Worm (Caenorhabditis elegans) whole organism, late embryonic: ENCODE results near the gene C50D2.1.
"Not testable (repeated sequence)": the region's sequence is repeated elsewhere in the genome, so short reads cannot be mapped to it uniquely, and the experiment has no call there.

Source experiments
- C08G9.2 ChIP-seq: sonication (generic microtip); optimal IDR thresholded peaks from 2 replicates; lab custom pipeline; 2016; ENCODE audit warnings: mild to moderate bottlenecking, missing genetic modification characterization, moderate library complexity, missing compliant biosample characterization
- F13H6.1 ChIP-seq: sonication (generic microtip); optimal IDR thresholded peaks from 2 replicates; lab custom pipeline; 2016; ENCODE audit warnings: missing genetic modification characterization, missing compliant biosample characterization
- K02D7.2 ChIP-seq: sonication (generic microtip); optimal IDR thresholded peaks from 2 replicates; lab custom pipeline; 2017; ENCODE audit warnings: mild to moderate bottlenecking, missing genetic modification characterization, missing compliant biosample characterization
- ama-1 ChIP-seq: fragments of 150-350 bp; optimal IDR thresholded peaks from 2 replicates; lab custom pipeline; 2014
- ceh-2 ChIP-seq: sonication (generic microtip); optimal IDR thresholded peaks from 2 replicates; lab custom pipeline; 2016; ENCODE audit warnings: missing genotype, missing genetic modification characterization, missing compliant biosample characterization
- ceh-31 ChIP-seq: sonication (generic microtip); optimal IDR thresholded peaks from 2 replicates; lab custom pipeline; 2016; ENCODE audit warnings: missing genetic modification characterization, missing compliant biosample characterization
- ceh-45 ChIP-seq: fragments of 200-800 bp; sonication (Bioruptor generic); IDR thresholded peaks from 2 replicates; pipeline ENCODE4 v1.3.6; 2022; ENCODE audit warnings: missing genetic modification reagents, missing genetic modification characterization, missing compliant biosample characterization
- ceh-6 ChIP-seq: fragments of 200-800 bp; sonication (Bioruptor generic); optimal IDR thresholded peaks from 2 replicates; lab custom pipeline; 2018; ENCODE audit warnings: mild to moderate bottlenecking, missing genetic modification characterization, missing compliant biosample characterization
- che-1 ChIP-seq: sonication (generic microtip); optimal IDR thresholded peaks from 2 replicates; lab custom pipeline; 2016; ENCODE audit warnings: mild to moderate bottlenecking, missing genetic modification characterization, missing compliant biosample characterization
- ets-4 ChIP-seq: sonication (generic microtip); optimal IDR thresholded peaks from 2 replicates; lab custom pipeline; 2016; ENCODE audit warnings: missing genetic modification characterization, missing compliant biosample characterization
- eyg-1 ChIP-seq: sonication (generic microtip); optimal IDR thresholded peaks from 2 replicates; lab custom pipeline; 2016; ENCODE audit warnings: missing genotype, missing genetic modification characterization, missing compliant biosample characterization
- fax-1 ChIP-seq: sonication (generic microtip); optimal IDR thresholded peaks from 2 replicates; lab custom pipeline; 2016; ENCODE audit warnings: missing genotype, missing genetic modification characterization, missing compliant biosample characterization
- fkh-6 ChIP-seq: sonication (generic microtip); optimal IDR thresholded peaks from 2 replicates; lab custom pipeline; 2016; ENCODE audit warnings: missing genetic modification characterization, missing compliant biosample characterization
- gmeb-2 ChIP-seq: sonication (generic microtip); optimal IDR thresholded peaks from 2 replicates; lab custom pipeline; 2016; ENCODE audit warnings: missing genetic modification characterization, inconsistent platforms, missing compliant biosample characterization
- hlh-13 ChIP-seq: fragments of 200-800 bp; sonication (Bioruptor generic); optimal IDR thresholded peaks from 2 replicates; lab custom pipeline; 2018; ENCODE audit warnings: mild to moderate bottlenecking, missing genetic modification characterization, missing compliant biosample characterization
- hlh-15 ChIP-seq: sonication (generic microtip); optimal IDR thresholded peaks from 2 replicates; lab custom pipeline; 2016; ENCODE audit warnings: missing genetic modification characterization, missing compliant biosample characterization
- hlh-8 ChIP-seq: sonication (generic microtip); optimal IDR thresholded peaks from 2 replicates; lab custom pipeline; 2016; ENCODE audit warnings: missing genotype, missing genetic modification characterization, missing compliant biosample characterization
- lin-11 ChIP-seq: fragments of 200-800 bp; sonication (Bioruptor generic); optimal IDR thresholded peaks from 2 replicates; lab custom pipeline; 2018; ENCODE audit warnings: mild to moderate bottlenecking, missing genetic modification characterization, missing compliant biosample characterization
- madf-2 ChIP-seq: sonication (generic microtip); optimal IDR thresholded peaks from 2 replicates; lab custom pipeline; 2017; ENCODE audit warnings: missing genetic modification characterization, missing compliant biosample characterization
- npax-4 ChIP-seq: sonication (generic microtip); optimal IDR thresholded peaks from 2 replicates; lab custom pipeline; 2016; ENCODE audit warnings: missing genetic modification characterization, missing compliant biosample characterization
- odd-2 ChIP-seq: sonication (generic microtip); optimal IDR thresholded peaks from 2 replicates; lab custom pipeline; 2017; ENCODE audit warnings: antibody characterized with exemption, mild to moderate bottlenecking, missing genetic modification characterization, missing compliant biosample characterization
- pha-4 ChIP-seq: fragments of 150-350 bp; optimal IDR thresholded peaks from 2 replicates; lab custom pipeline; 2018; ENCODE audit warnings: missing biosample characterization, missing genetic modification reagents, missing genetic modification characterization
- pros-1 ChIP-seq: fragments of 150-350 bp; optimal IDR thresholded peaks from 2 replicates; lab custom pipeline; 2014; ENCODE audit warnings: missing biosample characterization, missing genetic modification reagents, missing genetic modification characterization
- syd-9 ChIP-seq: sonication (generic microtip); optimal IDR thresholded peaks from 2 replicates; lab custom pipeline; 2016; ENCODE audit warnings: mild to moderate bottlenecking, missing genetic modification characterization, moderate library complexity, missing compliant biosample characterization
- tbx-2 ChIP-seq: sonication (generic microtip); optimal IDR thresholded peaks from 2 replicates; lab custom pipeline; 2016; ENCODE audit warnings: missing genetic modification characterization, missing compliant biosample characterization
- unc-3 ChIP-seq, 2 experiments: fragments of 200-800 bp in 1 of 2; sonication (Bioruptor generic) in 1 of 2; sonication (generic microtip) in 1 of 2; conservative IDR thresholded peaks in 1 of 2; optimal IDR thresholded peaks in 1 of 2; 2 replicates each; pipeline versions ENCODE4 v1.3.6 to Lab custom; 2016 to 2022; ENCODE audit warnings: missing compliant biosample characterization in 2 of 2, missing genetic modification characterization in 2 of 2, missing genetic modification reagents in 1 of 2
- unc-86 ChIP-seq: sonication (generic microtip); optimal IDR thresholded peaks from 2 replicates; lab custom pipeline; 2016; ENCODE audit warnings: missing genetic modification characterization, missing compliant biosample characterization

C50D2.1 gene

DNA sequence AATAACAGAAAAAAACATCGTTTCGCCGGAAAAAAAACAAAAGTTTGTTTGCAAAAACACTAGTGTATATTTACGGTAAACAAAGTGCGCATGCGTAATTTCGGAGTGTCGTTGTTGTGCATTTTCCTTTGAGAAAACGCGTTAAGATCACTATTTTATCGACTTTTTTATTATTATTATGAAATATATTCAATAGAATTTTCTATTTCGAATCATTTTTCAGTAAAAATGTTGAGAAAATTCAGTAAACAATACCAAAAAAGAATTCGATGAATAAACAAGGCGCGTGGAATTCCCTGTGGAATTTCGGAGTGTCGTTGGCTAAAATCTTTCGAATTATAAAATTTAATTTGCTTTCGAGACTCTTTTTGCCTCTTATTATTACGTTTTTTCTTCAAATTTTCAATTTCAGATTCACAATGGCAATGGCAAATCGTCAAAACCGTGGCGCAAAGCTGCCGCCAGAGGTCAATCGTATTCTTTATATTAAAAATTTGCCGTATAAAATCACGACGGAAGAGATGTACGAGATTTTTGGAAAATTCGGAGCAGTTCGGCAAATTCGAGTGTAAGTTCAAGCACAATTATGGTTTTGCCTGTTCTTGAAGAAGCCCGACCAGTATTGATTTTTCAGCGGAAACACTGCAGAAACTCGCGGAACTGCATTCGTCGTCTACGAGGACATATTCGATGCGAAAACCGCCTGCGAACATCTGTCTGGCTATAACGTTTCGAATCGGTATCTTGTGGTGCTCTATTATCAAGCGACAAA is 13.2 kb upstream of the C50D2.1 start, which contains the start of the genes luc-7L3 and sftb-6 (continued):
- TF ChIP-seq ceh-31 (tag; lab: Kevin White, UChicago) (no peak), ceh-6 (GFP tag; lab: Kevin White, UChicago) (no peak), npax-4 (tag; lab: Kevin White, UChicago) (no peak)
- TF ChIP-seq, all 69 proteins: peak for 5

DNA sequence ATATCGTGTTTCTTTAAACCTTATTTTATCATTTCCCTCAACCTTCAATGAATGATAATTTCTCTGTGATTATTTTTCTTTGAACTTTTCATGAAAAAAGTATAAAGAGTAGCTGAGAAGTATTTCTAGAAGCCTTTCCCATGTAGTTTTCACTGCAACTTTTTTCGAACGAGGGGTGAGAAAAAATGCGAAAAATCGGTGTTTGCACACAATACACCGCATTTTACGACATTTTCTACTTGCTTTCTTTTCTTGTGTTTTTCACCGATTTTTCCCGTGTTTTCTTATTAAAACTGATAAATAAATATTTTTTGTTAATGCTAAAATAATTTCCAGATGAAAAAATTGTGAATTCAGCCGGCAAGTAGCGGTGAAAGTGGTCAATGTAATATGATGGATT is 12.5 kb upstream of the C50D2.1 start, which contains the start of gene C50D2.10:
Gene C50D2.10, plus strand, starts transcription at position 245 of the 400 bp plus-strand sequence.
- not testable (repeated sequence) for TF ChIP-seq C08G9.2, pros-1, odd-2 (tag; lab: Kevin White, UChicago)
- TF ChIP-seq, all 69 proteins: peak for 0; not testable (repeated sequence) for 69

DNA sequence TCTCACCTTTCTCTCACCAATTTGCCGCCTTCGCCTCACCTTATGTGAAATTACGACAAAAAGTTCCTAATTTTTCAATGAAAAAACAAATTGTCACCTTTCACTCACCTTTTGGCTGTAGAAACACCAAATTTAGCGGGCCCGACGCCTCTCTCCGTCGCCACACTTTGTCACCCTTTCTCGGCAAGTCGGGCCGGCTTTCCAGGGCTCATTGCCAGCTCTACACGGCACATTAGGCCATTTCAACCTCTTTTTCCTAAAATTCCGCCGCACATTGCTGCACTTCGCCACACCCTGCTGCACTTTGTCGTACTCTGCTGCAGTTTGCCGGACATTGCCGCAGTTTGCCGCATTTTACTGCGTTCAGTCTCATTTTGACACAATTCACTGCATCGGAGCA is 10.2 kb upstream of the C50D2.1 start:
- TF ChIP-seq fkh-6 (tag; lab: Kevin White, UChicago), result no peak
- no peak for TF ChIP-seq pha-4 (tag; lab: Kevin White, UChicago)
- no peak for TF ChIP-seq unc-3 (GFP tag; conservative IDR thresholded peaks at IDR 0.05; lab: Robert Waterston, UW)
- no peak for TF ChIP-seq unc-3 (tag; optimal IDR thresholded peaks at IDR 0.05; lab: Kevin White, UChicago)
- TF ChIP-seq ceh-6 (GFP tag; lab: Kevin White, UChicago), result no peak
- no peak for TF ChIP-seq F13H6.1 (tag; lab: Kevin White, UChicago)
- TF ChIP-seq hlh-8 (tag; lab: Kevin White, UChicago), result no peak
- no peak for TF ChIP-seq K02D7.2 (tag; lab: Kevin White, UChicago)
- no peak for TF ChIP-seq ceh-2 (tag; lab: Kevin White, UChicago)
- no peak for TF ChIP-seq hlh-15 (tag; lab: Kevin White, UChicago)
- no peak for TF ChIP-seq ceh-45 (GFP tag; lab: Robert Waterston, UW)
- TF ChIP-seq ceh-31 (tag; lab: Kevin White, UChicago), result no peak

DNA sequence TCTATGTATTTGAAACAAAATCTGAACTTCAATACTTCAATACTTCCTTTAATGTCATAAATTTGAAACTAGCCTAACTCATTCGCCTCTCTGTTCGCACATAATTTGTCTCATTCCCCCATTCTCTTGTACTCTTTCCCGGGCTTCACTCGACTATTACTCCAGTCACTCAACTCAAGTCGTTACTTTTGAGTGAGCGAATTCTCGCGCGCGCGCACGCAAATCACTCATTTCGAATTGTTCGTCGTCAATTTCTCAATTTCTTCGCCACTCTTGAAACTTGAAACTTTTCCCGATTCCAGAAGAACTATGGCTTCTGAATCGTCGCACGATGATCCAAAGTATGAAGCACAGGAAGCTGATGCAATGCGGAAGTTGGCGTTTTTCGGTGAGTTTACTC is 7.1 kb upstream of the C50D2.1 start, which contains the start of gene col-68:
Gene col-68, plus strand, starts transcription at position 301 of the 400 bp plus-strand sequence.
- TF ChIP-seq syd-9 (tag; lab: Kevin White, UChicago) (no peak), ets-4 (tag; lab: Kevin White, UChicago) (no peak), lin-11 (tag; lab: Kevin White, UChicago) (no peak), tbx-2 (tag; lab: Kevin White, UChicago) (no peak), fax-1 (tag; lab: Kevin White, UChicago) (no peak), hlh-8 (tag; lab: Kevin White, UChicago) (no peak), pha-4 (tag; lab: Kevin White, UChicago) (no peak), hlh-13 (GFP tag; lab: Kevin White, UChicago) (no peak)
- TF ChIP-seq, all 69 proteins: peak for 0

DNA sequence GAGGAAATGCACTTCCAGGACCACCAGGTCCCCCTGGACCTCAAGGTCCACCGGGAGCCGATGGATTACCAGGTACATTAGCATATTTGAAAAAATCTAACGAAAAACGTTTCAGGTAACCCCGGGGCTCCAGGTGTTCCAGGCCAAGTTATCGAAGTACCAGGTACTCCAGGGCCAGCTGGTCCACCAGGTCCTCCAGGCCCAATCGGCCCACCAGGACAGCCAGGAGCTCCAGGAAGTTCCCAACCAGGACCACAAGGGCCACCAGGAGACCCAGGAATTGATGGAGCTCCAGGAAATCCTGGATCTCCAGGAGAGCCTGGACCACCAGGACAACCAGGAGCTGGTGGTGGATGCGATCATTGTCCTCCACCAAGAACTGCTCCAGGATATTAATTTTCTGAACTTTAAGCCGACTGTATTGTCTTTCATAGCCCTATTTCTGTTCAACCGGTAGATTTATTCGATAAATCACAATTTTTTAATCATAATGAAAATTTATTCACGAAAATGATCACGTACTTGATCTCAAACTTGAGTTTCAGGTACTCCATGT is 6.0 kb upstream of the C50D2.1 start:
- TF ChIP-seq ceh-31 (tag; lab: Kevin White, UChicago) (no peak), tbx-2 (tag; lab: Kevin White, UChicago) (no peak), madf-2 (no peak), che-1 (no peak), gmeb-2 (tag; lab: Kevin White, UChicago) (no peak), eyg-1 (tag; lab: Kevin White, UChicago) (no peak), ama-1 (lab: Kevin White, UChicago) (no peak)

DNA sequence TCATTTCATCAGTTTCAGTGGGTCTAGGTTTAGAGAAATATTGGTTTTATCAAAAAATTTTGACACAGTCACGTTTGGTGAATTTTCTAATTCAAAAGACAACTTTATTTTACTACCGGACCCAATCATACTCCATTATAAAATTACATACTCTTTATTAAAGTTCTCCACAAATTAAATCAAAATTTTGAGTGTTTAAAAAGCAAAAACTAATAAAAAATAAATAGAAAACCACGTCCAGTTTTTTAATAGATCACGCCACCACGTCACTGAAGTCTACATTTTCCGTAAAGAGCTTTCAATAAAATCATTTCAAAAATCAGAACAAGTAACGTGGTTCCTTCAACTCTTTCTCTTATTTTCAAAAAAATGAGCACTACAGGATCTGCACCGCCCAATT is 5.5 kb upstream of the C50D2.1 start, which contains the start of gene txt-1:
Gene txt-1, plus strand, starts transcription at position 301 of the 400 bp plus-strand sequence.
- TF ChIP-seq unc-3 (GFP tag; conservative IDR thresholded peaks at IDR 0.05; lab: Robert Waterston, UW) (no peak), unc-3 (tag; optimal IDR thresholded peaks at IDR 0.05; lab: Kevin White, UChicago) (no peak), unc-86 (tag; lab: Kevin White, UChicago) (no peak)
